Worm (Caenorhabditis elegans) whole organism, L4/young adult: Measurements from ENCODE around the gene F52E10.4.

Experiments used
- W03F9.2 ChIP-seq: fragments of 150-350 bp; optimal IDR thresholded peaks from 2 replicates; lab custom pipeline; 2014; ENCODE audit warnings: missing biosample characterization, missing genetic modification characterization
- dao-5 ChIP-seq: sonication (generic microtip); optimal IDR thresholded peaks from 2 replicates; lab custom pipeline; 2016; ENCODE audit warnings: missing genotype, missing genetic modification characterization, moderate library complexity, missing compliant biosample characterization
- him-1 ChIP-seq: sonication (generic microtip); optimal IDR thresholded peaks from 2 replicates; lab custom pipeline; 2016; ENCODE audit warnings: missing genotype, missing genetic modification reagents, missing genetic modification characterization, missing compliant biosample characterization

DNA sequence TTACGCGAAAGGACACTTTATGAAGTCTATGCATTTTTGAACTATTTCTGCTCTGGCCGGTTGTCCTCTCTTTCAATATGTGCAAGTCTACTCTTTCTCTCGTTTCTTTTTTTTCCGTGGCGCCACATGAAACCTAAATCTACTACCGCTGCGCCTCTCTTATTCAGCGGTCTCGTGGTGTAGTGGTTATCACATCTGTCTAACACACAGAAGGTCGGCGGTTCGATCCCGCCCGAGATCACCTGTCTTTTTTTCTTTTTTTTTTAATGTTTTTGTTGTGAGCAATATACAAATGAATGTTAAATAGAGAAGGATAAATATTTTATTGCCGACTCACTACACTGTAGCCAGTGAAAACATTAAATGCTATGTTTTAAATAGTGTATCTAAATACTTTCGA lies 5.3 kb upstream of the F52E10.4 start:
- TF ChIP-seq him-1 (tag; lab: Kevin White, UChicago) = peak; percentile 72
- TF ChIP-seq W03F9.2 (tag; lab: Kevin White, UChicago) = peak; percentile 37
- peak; percentile 84 for TF ChIP-seq dao-5 (tag; lab: Kevin White, UChicago)
